Worm (Caenorhabditis elegans) whole organism, late embryonic: ENCODE results near the gene C14B9.2.

Source experiments
- F13H6.1 ChIP-seq: sonication (generic microtip); optimal IDR thresholded peaks from 2 replicates; lab custom pipeline; 2016; ENCODE audit warnings: missing genetic modification characterization, missing compliant biosample characterization
- K09A11.1 ChIP-seq: sonication (generic microtip); optimal IDR thresholded peaks from 2 replicates; lab custom pipeline; 2017; ENCODE audit warnings: antibody characterized with exemption, mild to moderate bottlenecking, missing genetic modification characterization, missing compliant biosample characterization; ENCODE audit not compliant: insufficient read depth
- ama-1 ChIP-seq: fragments of 150-350 bp; optimal IDR thresholded peaks from 2 replicates; lab custom pipeline; 2014
- ceh-19 ChIP-seq: fragments of 200-800 bp; sonication (Bioruptor generic); optimal IDR thresholded peaks from 2 replicates; lab custom pipeline; 2018; ENCODE audit warnings: mild to moderate bottlenecking, missing genetic modification characterization, missing compliant biosample characterization
- elt-2 ChIP-seq: sonication (generic microtip); optimal IDR thresholded peaks from 2 replicates; lab custom pipeline; 2016; ENCODE audit warnings: missing genetic modification reagents, missing genetic modification characterization, missing compliant biosample characterization
- fkh-10 ChIP-seq: fragments of 150-350 bp; optimal IDR thresholded peaks from 2 replicates; lab custom pipeline; 2014; ENCODE audit warnings: missing biosample characterization, missing genetic modification reagents, missing genetic modification characterization
- fkh-6 ChIP-seq: sonication (generic microtip); optimal IDR thresholded peaks from 2 replicates; lab custom pipeline; 2016; ENCODE audit warnings: missing genetic modification characterization, missing compliant biosample characterization
- hlh-8 ChIP-seq: sonication (generic microtip); optimal IDR thresholded peaks from 2 replicates; lab custom pipeline; 2016; ENCODE audit warnings: missing genotype, missing genetic modification characterization, missing compliant biosample characterization
- pha-4 ChIP-seq: fragments of 150-350 bp; optimal IDR thresholded peaks from 2 replicates; lab custom pipeline; 2018; ENCODE audit warnings: missing biosample characterization, missing genetic modification reagents, missing genetic modification characterization
- pqm-1 ChIP-seq: sonication (generic microtip); optimal IDR thresholded peaks from 2 replicates; lab custom pipeline; 2016; ENCODE audit warnings: missing genetic modification characterization, missing compliant biosample characterization
- tbx-2 ChIP-seq: sonication (generic microtip); optimal IDR thresholded peaks from 2 replicates; lab custom pipeline; 2016; ENCODE audit warnings: missing genetic modification characterization, missing compliant biosample characterization
- unc-3 ChIP-seq, 2 experiments: fragments of 200-800 bp in 1 of 2; sonication (Bioruptor generic) in 1 of 2; sonication (generic microtip) in 1 of 2; conservative IDR thresholded peaks in 1 of 2; optimal IDR thresholded peaks in 1 of 2; 2 replicates each; pipeline versions ENCODE4 v1.3.6 to Lab custom; 2016 to 2022; ENCODE audit warnings: missing compliant biosample characterization in 2 of 2, missing genetic modification characterization in 2 of 2, missing genetic modification reagents in 1 of 2

ce11 chrIII:8098116-8098515 is 35.3 kb upstream of the C14B9.2 start, which contains the start of gene K06H7.8:
- TF ChIP-seq unc-3 (GFP tag; conservative IDR thresholded peaks at IDR 0.05; lab: Robert Waterston, UW) (no peak), unc-3 (tag; optimal IDR thresholded peaks at IDR 0.05; lab: Kevin White, UChicago) (no peak), pha-4 (tag; lab: Kevin White, UChicago) (no peak), F13H6.1 (tag; lab: Kevin White, UChicago) (no peak), fkh-10 (no peak), K09A11.1 (tag; lab: Kevin White, UChicago) (no peak), ceh-19 (GFP tag; lab: Kevin White, UChicago) (no peak), ama-1 (lab: Kevin White, UChicago) (no peak), hlh-8 (tag; lab: Kevin White, UChicago) (no peak), fkh-6 (tag; lab: Kevin White, UChicago) (no peak), elt-2 (no peak), pqm-1 (tag; lab: Kevin White, UChicago) (no peak), tbx-2 (tag; lab: Kevin White, UChicago) (no peak)
